ENCODE assay signal across 3 fruit fly cellular contexts in genomic region chr3R:16583605-16584004, dm6.
TF ChIP-seq lines count a peak whose summit lies in the region.

TSS of gene Scp2 (minus strand) at chr3R:16583663.

- TF ChIP-seq CTCF in whole organism, embryonic (GFP tag; optimal IDR thresholded peaks at IDR 0.05; lab: Kevin White, UChicago) = no peak

TF ChIP-seq in whole organism, embryonic, 481 proteins besides CTCF, POLR2A, EP300 and RAD21:
- TF ChIP-seq vfl (GFP tag; optimal IDR thresholded peaks at IDR 0.05; lab: Kevin White, UChicago) (no peak), cg (GFP tag; optimal IDR thresholded peaks at IDR 0.05; lab: Kevin White, UChicago) (peak; percentile 62), B-H2 (GFP tag; optimal IDR thresholded peaks at IDR 0.05; lab: Kevin White, UChicago) (no peak), Ets65A (GFP tag; lab: Kevin White, UChicago) (peak; percentile 56), CG8478 (optimal IDR thresholded peaks at IDR 0.05; lab: Kevin White, UChicago) (peak; percentile 62), CG4404 (GFP tag; IDR thresholded peaks at IDR 0.05; lab: Robert Waterston, UW) (no peak), Deaf1 (tag; optimal IDR thresholded peaks at IDR 0.05; lab: Kevin White, UChicago) (peak; percentile 64), Adf1 (GFP tag; IDR thresholded peaks at IDR 0.05; lab: Robert Waterston, UW) (peak; percentile 57; the same call in 1 of the 2 replicates)
TF ChIP-seq in whole organism, embryonic: peak in this region for 5.

TF ChIP-seq in whole organism, prepupa, 60 proteins besides CTCF, POLR2A, EP300 and RAD21:
- TF ChIP-seq Eip75B (GFP tag; optimal IDR thresholded peaks at IDR 0.05; lab: Kevin White, UChicago) = no peak
- peak; percentile 19 for TF ChIP-seq svp (GFP tag; lab: Kevin White, UChicago)
TF ChIP-seq in whole organism, prepupa: peak in this region for 1.

TF ChIP-seq in whole organism, wandering third instar larva, 38 proteins besides CTCF, POLR2A, EP300 and RAD21:
- TF ChIP-seq Dfd (GFP tag; optimal IDR thresholded peaks at IDR 0.05; lab: Kevin White, UChicago) = peak; percentile 60
- TF ChIP-seq fru (GFP tag; optimal IDR thresholded peaks at IDR 0.05; lab: Kevin White, UChicago) = no peak
